Worm (Caenorhabditis elegans) whole organism, young adult: ENCODE results near the gene F08F3.1.

Experiments
- C06A6.2 ChIP-seq: fragments of 200-800 bp; sonication (Bioruptor generic); conservative IDR thresholded peaks from 2 replicates; pipeline ENCODE4 v1.3.6; 2022; ENCODE audit warnings: missing genetic modification characterization, missing compliant biosample characterization
- F39B2.1 ChIP-seq: fragments of 200-800 bp; sonication (Bioruptor generic); IDR thresholded peaks from 2 replicates; pipeline ENCODE4 v1.3.6; 2022; ENCODE audit warnings: missing genetic modification reagents, missing genetic modification characterization, missing compliant biosample characterization
- F49E8.2 ChIP-seq: sonication (generic microtip); optimal IDR thresholded peaks from 3 replicates; lab custom pipeline; 2017; ENCODE audit warnings: missing genetic modification characterization, mild to moderate bottlenecking, missing compliant biosample characterization, antibody characterized with exemption, moderate library complexity; ENCODE audit not compliant: insufficient read depth
- F57A8.1 ChIP-seq: fragments of 200-800 bp; sonication (Bioruptor generic); optimal IDR thresholded peaks from 2 replicates; lab custom pipeline; 2018; ENCODE audit warnings: mild to moderate bottlenecking, missing genetic modification characterization, moderate library complexity, missing compliant biosample characterization
- F57C9.4 ChIP-seq: sonication (generic microtip); optimal IDR thresholded peaks from 2 replicates; lab custom pipeline; 2017; ENCODE audit warnings: mild to moderate bottlenecking, missing genetic modification characterization, missing compliant biosample characterization
- K11D2.4 ChIP-seq: fragments of 200-800 bp; sonication (Bioruptor generic); IDR thresholded peaks from 2 replicates; pipeline ENCODE4 v1.3.6; 2022; ENCODE audit warnings: missing genetic modification reagents, missing genetic modification characterization, missing compliant biosample characterization
- Y53G8AR.9 ChIP-seq: fragments of 200-800 bp; sonication (Bioruptor generic); conservative IDR thresholded peaks from 2 replicates; pipeline ENCODE4 v1.3.6; 2022; ENCODE audit warnings: missing genetic modification reagents, missing genetic modification characterization, missing compliant biosample characterization
- bed-2 ChIP-seq: fragments of 200-800 bp; sonication (Bioruptor generic); IDR thresholded peaks from 2 replicates; pipeline ENCODE4 v1.3.6; 2022; ENCODE audit warnings: missing genetic modification reagents, missing genetic modification characterization, missing compliant biosample characterization
- ccch-3 ChIP-seq: fragments of 200-800 bp; sonication (Bioruptor generic); optimal IDR thresholded peaks from 2 replicates; lab custom pipeline; 2018; ENCODE audit warnings: mild to moderate bottlenecking, missing genetic modification characterization, missing compliant biosample characterization
- cebp-2 ChIP-seq: fragments of 200-800 bp; sonication (Bioruptor generic); IDR thresholded peaks from 2 replicates; pipeline ENCODE4 v1.3.6; 2022; ENCODE audit warnings: missing genetic modification characterization, missing compliant biosample characterization
- ceh-58 ChIP-seq: fragments of 200-800 bp; sonication (Bioruptor generic); IDR thresholded peaks from 2 replicates; pipeline ENCODE4 v1.3.6; 2022; ENCODE audit warnings: missing genetic modification characterization, missing compliant biosample characterization
- ceh-79 ChIP-seq: sonication (generic microtip); optimal IDR thresholded peaks from 2 replicates; lab custom pipeline; 2017; ENCODE audit warnings: mild to moderate bottlenecking, missing genetic modification characterization, missing compliant biosample characterization
- dox-1 ChIP-seq: fragments of 200-800 bp; sonication (Bioruptor generic); IDR thresholded peaks from 2 replicates; pipeline ENCODE4 v1.3.6; 2022; ENCODE audit warnings: missing genetic modification reagents, missing genetic modification characterization, missing compliant biosample characterization
- egl-18 ChIP-seq: fragments of 200-800 bp; sonication (Bioruptor generic); IDR thresholded peaks from 2 replicates; pipeline ENCODE4 v1.3.6; 2022; ENCODE audit warnings: missing genetic modification reagents, missing genetic modification characterization, missing compliant biosample characterization
- egl-44 ChIP-seq: fragments of 200-800 bp; sonication (Bioruptor generic); IDR thresholded peaks from 2 replicates; pipeline ENCODE4 v1.3.6; 2022; ENCODE audit warnings: missing genetic modification reagents, missing genetic modification characterization, missing compliant biosample characterization
- ekl-4 ChIP-seq: fragments of 200-800 bp; sonication (Bioruptor generic); IDR thresholded peaks from 2 replicates; pipeline ENCODE4 v1.3.6; 2022; ENCODE audit warnings: missing genetic modification reagents, missing genetic modification characterization, missing compliant biosample characterization
- fkh-3 ChIP-seq: sonication (generic microtip); optimal IDR thresholded peaks from 2 replicates; lab custom pipeline; 2016; ENCODE audit warnings: mild to moderate bottlenecking, missing genetic modification characterization, missing compliant biosample characterization
- gei-17 ChIP-seq: fragments of 200-800 bp; sonication (Bioruptor generic); optimal IDR thresholded peaks from 2 replicates; lab custom pipeline; 2018; ENCODE audit warnings: mild to moderate bottlenecking, missing genetic modification characterization, missing compliant biosample characterization
- hmg-1.2 ChIP-seq: fragments of 200-800 bp; sonication (Bioruptor generic); IDR thresholded peaks from 2 replicates; pipeline ENCODE4 v1.3.6; 2022; ENCODE audit warnings: missing genetic modification reagents, missing genetic modification characterization, missing compliant biosample characterization
- hsf-1 ChIP-seq: fragments of 200-800 bp; sonication (Bioruptor generic); IDR thresholded peaks from 2 replicates; pipeline ENCODE4 v1.3.6; 2022; ENCODE audit warnings: missing genetic modification reagents, missing genetic modification characterization, missing compliant biosample characterization
- lin-35 ChIP-seq, 3 experiments: fragments of 150-350 bp in 2 of 3; sonication (generic microtip) in 1 of 3; optimal IDR thresholded peaks; 2 replicates each; lab custom pipeline; 2014 to 2018; ENCODE audit warnings: missing biosample characterization in 3 of 3, missing genetic modification characterization in 3 of 3, missing genetic modification reagents in 3 of 3
- lin-40 ChIP-seq: sonication (generic microtip); optimal IDR thresholded peaks from 2 replicates; lab custom pipeline; 2016; ENCODE audit warnings: missing genetic modification characterization, mild to moderate bottlenecking, missing compliant biosample characterization, missing genotype, missing genetic modification reagents
- lsy-27 ChIP-seq: sonication (generic microtip); optimal IDR thresholded peaks from 2 replicates; lab custom pipeline; 2017; ENCODE audit warnings: missing genetic modification characterization, mild to moderate bottlenecking, missing compliant biosample characterization, antibody characterized with exemption, missing genotype, borderline replicate concordance; ENCODE audit not compliant: insufficient read depth
- mel-28 ChIP-seq: sonication (generic microtip); optimal IDR thresholded peaks from 2 replicates; lab custom pipeline; 2016; ENCODE audit warnings: borderline replicate concordance, mild to moderate bottlenecking, missing genetic modification characterization, missing compliant biosample characterization
- nhr-27 ChIP-seq: fragments of 200-800 bp; sonication (Bioruptor generic); optimal IDR thresholded peaks from 2 replicates; lab custom pipeline; 2018; ENCODE audit warnings: mild to moderate bottlenecking, missing genetic modification characterization, moderate library complexity, missing compliant biosample characterization
- snpc-4 ChIP-seq, 5 experiments: fragments of 150-350 bp in 1 of 5; sonication (generic microtip) in 4 of 5; optimal IDR thresholded peaks; 2 replicates each; lab custom pipeline; 2014 to 2018; ENCODE audit warnings: missing genetic modification characterization in 5 of 5, missing biosample characterization in 3 of 5, antibody characterized with exemption in 2 of 5, mild to moderate bottlenecking in 2 of 5, missing compliant biosample characterization in 2 of 5, missing genotype in 2 of 5, moderate library complexity in 2 of 5, missing genetic modification reagents in 1 of 5
- tbx-9 ChIP-seq: sonication (generic microtip); optimal IDR thresholded peaks from 2 replicates; lab custom pipeline; 2016; ENCODE audit warnings: borderline replicate concordance, missing genetic modification characterization, inconsistent platforms, missing compliant biosample characterization
- unc-130 ChIP-seq: sonication (generic microtip); optimal IDR thresholded peaks from 2 replicates; lab custom pipeline; 2016; ENCODE audit warnings: missing genetic modification reagents, missing genetic modification characterization, missing compliant biosample characterization
- ztf-18 ChIP-seq: sonication (generic microtip); optimal IDR thresholded peaks from 2 replicates; lab custom pipeline; 2016; ENCODE audit warnings: missing genotype, mild to moderate bottlenecking, missing genetic modification characterization, missing compliant biosample characterization
- ztf-25 ChIP-seq: fragments of 200-800 bp; sonication (Bioruptor generic); IDR thresholded peaks from 2 replicates; pipeline ENCODE4 v1.3.6; 2022; ENCODE audit warnings: missing genetic modification reagents, missing genetic modification characterization, missing compliant biosample characterization

F08F3.1 gene

DNA sequence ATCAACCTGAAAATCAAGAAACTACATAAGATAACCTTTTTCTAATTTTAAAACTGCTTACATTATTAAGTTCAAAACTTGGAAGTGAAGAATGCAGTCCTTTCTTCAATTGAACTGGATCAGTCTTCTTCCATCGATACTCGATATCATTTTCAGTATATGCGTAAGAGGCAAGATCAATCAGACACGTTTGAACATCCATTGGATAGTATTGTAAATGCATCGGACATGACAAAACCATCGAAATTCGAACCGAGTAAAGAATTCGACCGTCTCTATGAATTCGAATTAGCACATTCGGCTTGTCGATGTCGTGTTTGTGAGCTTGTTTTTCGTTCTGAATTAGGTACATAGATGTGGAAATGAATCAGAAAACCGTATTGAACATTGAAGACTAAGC is 4.8 kb downstream of the F08F3.1 start:
- no peak for TF ChIP-seq tbx-9 (tag; lab: Kevin White, UChicago)
- no peak for TF ChIP-seq hsf-1 (GFP tag; lab: Robert Waterston, UW)
- TF ChIP-seq egl-18 (GFP tag; lab: Robert Waterston, UW), result no peak
- TF ChIP-seq lin-40 (tag; lab: Kevin White, UChicago), result no peak
- no peak for TF ChIP-seq F57C9.4
- TF ChIP-seq dox-1 (GFP tag; lab: Robert Waterston, UW), result no peak
- TF ChIP-seq F57A8.1 (GFP tag; lab: Kevin White, UChicago), result no peak
- TF ChIP-seq mel-28 (tag; lab: Kevin White, UChicago), result no peak
- TF ChIP-seq gei-17 (GFP tag; lab: Kevin White, UChicago), result no peak
- no peak for TF ChIP-seq K11D2.4 (GFP tag; lab: Robert Waterston, UW)
- no peak for TF ChIP-seq hmg-1.2 (GFP tag; lab: Robert Waterston, UW)
- TF ChIP-seq ceh-79 (tag; lab: Kevin White, UChicago), result no peak

DNA sequence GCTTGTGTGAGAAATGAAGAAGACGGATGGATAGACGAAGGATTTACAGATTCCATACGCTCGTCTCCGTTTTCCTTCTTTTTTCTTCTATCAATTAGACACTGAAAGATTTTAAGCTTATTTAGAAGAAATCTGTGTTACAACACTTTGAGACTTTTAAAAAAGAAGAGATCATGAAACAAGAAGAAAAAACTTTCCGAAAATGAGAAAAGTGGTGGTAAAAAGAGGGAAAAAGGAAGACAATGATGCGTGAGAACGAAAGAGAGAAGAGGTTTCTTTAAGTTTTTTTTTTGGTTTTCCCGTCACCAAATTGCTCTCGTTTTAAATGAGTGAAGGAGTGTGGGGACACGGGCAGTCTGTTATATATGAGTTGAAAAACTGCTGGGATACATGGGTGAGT is 7.7 kb downstream of the F08F3.1 start, which contains the start of gene glc-3:
TSS of gene glc-3 (minus strand) at position 101 of the 400 bp plus-strand sequence.
- no peak for TF ChIP-seq unc-130 (GFP tag; lab: Kevin White, UChicago)
- no peak for TF ChIP-seq F57C9.4
- TF ChIP-seq ceh-58 (GFP tag; lab: Robert Waterston, UW), result no peak
- TF ChIP-seq lin-35 (GFP tag; optimal IDR thresholded peaks at IDR 0.05; lab: Kevin White, UChicago), result no peak
- TF ChIP-seq lsy-27 (tag; lab: Kevin White, UChicago), result no peak
- no peak for TF ChIP-seq snpc-4 (GFP tag; optimal IDR thresholded peaks at IDR 0.05; lab: Kevin White, UChicago)
- no peak for TF ChIP-seq snpc-4 (tag; optimal IDR thresholded peaks at IDR 0.05; lab: Kevin White, UChicago)
- no peak for TF ChIP-seq nhr-27 (tag; lab: Kevin White, UChicago)

DNA sequence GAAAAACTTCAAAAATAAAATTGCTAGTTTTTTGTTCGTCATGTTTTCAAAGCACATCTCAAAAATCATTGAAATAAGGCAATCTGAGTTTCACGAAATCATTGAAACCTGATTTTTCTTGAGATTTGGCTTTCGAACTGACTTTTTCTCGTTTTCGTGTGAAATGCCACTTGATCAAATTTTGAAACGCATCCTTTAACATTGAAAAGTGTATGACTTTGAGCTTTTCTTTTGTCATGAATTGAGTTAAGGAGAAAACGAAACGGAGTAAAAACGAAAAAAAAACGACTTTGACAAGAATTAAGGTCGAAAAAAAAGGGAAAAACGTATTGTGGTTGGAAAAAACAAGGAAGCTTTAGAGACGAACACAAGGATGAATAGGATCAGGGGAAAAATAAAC is 9.0 kb downstream of the F08F3.1 start:
- TF ChIP-seq egl-44 (GFP tag; lab: Robert Waterston, UW) (no peak), ztf-25 (GFP tag; lab: Robert Waterston, UW) (no peak), bed-2 (GFP tag; lab: Robert Waterston, UW) (no peak), fkh-3 (no peak), Y53G8AR.9 (GFP tag; lab: Robert Waterston, UW) (no peak), F49E8.2 (no peak)
- TF ChIP-seq, all 124 proteins: peak for 0

DNA sequence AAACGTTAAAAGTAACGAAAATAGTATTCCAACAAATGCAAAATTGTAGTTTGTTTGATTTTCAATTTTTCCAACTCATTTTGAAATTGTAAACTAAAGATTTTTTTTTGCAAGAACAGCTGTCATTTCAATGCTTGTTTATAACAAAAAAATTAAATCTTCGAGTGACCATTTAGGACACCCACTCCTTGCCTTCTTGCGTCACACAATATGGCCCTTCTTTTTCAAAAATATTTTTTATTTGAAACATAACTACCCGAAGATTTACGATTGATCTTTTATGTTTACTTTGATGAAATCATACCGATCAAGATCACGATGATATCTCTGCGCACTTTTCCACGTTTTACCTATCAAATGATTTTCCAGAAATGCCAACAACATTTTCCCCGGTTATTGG is 13.9 kb downstream of the F08F3.1 start, which contains the start of gene ZC317.2:
TSS of gene ZC317.2 (plus strand) at position 301 of the 400 bp plus-strand sequence.
- TF ChIP-seq ztf-18 (no peak), F39B2.1 (GFP tag; lab: Robert Waterston, UW) (no peak)

DNA sequence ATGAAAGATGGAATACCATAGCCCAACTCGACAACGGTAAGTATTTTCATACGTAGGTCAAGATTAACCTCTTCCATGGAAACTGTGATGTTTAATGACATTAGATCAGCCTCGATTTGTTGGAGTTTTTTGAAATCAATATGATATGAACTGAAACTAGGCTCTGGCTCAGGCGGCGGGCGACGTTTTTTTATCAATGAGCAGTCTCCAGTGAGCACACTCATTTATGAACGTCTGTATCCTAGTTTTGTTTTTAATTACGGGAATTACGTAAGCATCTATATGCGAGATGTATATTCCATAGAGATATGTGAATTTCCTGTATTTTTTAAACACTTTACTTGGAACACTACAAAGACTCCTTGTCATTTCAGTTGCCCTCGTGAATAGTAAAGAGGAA is 17.0 kb downstream of the F08F3.1 start, which contains the start of gene srg-67:
TSS of gene srg-67 (minus strand) at position 101 of the 400 bp plus-strand sequence.
- TF ChIP-seq ekl-4 (GFP tag; lab: Robert Waterston, UW), result no peak
- no peak for TF ChIP-seq F57C9.4
- TF ChIP-seq lin-40 (tag; lab: Kevin White, UChicago), result no peak
- TF ChIP-seq cebp-2 (GFP tag; lab: Robert Waterston, UW), result no peak

DNA sequence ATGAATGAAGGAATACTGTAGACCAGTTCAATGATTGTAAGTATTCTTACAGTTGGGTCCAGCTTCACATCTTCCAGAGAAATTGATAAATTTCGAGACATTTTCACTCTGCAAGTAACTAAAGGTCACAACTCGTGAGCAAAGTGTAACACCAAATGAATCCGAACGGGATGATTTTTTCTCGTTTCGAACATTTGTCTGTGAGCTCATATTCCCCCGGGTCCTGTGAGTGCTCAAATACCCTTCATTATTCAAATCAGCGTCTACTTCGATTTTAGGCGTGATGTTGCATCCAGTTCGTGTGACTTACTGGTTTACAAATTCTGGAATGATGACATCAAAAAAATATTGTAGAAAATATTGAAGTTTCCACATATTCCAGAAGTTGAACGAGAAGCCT is 19.4 kb downstream of the F08F3.1 start, which contains the start of gene srg-68:
TSS of gene srg-68 (minus strand) at position 101 of the 400 bp plus-strand sequence.
- TF ChIP-seq nhr-27 (tag; lab: Kevin White, UChicago), result no peak
- no peak for TF ChIP-seq ccch-3
- no peak for TF ChIP-seq C06A6.2 (GFP tag; lab: Robert Waterston, UW)
